Worm (Caenorhabditis elegans): ENCODE results near the gene nhx-3.
"Not testable (repeated sequence)": the region's sequence is repeated elsewhere in the genome, so short reads cannot be mapped to it uniquely, and the experiment has no call there.

Gene nhx-3

DNA sequence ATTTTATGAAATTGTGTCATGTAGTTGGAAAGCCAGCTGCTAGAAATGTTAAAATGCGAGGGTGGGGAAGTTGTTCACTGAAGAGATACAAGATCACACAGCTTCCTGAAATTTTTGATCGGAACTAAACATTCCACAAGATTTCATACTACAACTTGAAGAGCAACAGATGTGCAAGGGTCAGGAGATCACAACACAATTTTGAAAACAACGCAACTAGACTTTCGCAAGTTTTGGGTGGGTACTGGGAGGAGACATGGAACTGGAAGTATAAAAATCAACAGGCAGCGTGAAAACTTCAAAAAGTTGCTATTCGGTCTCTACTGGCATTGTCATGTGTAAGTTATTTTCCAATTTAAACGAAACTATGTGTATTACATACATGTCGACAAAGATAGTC is 6.5 kb upstream of the nhx-3 start, which contains the start of gene F19F10.3:
F19F10.3 (plus strand) TSS at position 301 of the 400 bp plus-strand sequence.
- TF ChIP-seq eyg-1 (tag; optimal IDR thresholded peaks at IDR 0.05) = no peak
- no peak for TF ChIP-seq hlh-8 (tag; optimal IDR thresholded peaks at IDR 0.05)
- no peak for TF ChIP-seq npax-4 (tag; optimal IDR thresholded peaks at IDR 0.05)
- no peak for TF ChIP-seq hlh-6 (tag; optimal IDR thresholded peaks at IDR 0.05)
- TF ChIP-seq ets-4 (tag; optimal IDR thresholded peaks at IDR 0.05) = no peak
- no peak for TF ChIP-seq ceh-22 (tag; optimal IDR thresholded peaks at IDR 0.05)

DNA sequence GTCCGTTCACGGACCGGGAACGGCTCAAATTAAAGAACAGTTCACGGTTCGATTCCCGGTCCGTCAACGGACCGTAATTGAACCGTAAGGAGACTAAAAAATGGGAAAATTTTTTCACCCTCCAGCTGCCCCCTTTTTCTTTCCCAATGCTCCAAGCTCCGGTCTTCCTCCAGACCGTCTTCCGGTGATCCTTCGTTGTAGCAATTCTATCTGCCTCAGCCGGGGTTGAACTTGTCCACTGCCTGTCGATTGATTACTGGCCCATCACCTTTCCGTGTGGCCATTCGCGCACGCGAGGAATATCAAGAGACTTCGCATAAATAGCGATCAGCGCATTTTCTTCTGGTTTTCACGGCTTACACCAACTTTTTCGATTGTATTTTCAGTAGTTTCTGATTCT is 3.2 kb upstream of the nhx-3 start:
- peak; percentile 15 for TF ChIP-seq che-1 (tag; optimal IDR thresholded peaks at IDR 0.05)
- TF ChIP-seq unc-3 (GFP tag; conservative IDR thresholded peaks at IDR 0.05) = 0 out of 2 replicates have a peak, but pooled peaks have one; percentile 25
- TF ChIP-seq unc-3 (tag; optimal IDR thresholded peaks at IDR 0.05) = not testable (repeated sequence)

DNA sequence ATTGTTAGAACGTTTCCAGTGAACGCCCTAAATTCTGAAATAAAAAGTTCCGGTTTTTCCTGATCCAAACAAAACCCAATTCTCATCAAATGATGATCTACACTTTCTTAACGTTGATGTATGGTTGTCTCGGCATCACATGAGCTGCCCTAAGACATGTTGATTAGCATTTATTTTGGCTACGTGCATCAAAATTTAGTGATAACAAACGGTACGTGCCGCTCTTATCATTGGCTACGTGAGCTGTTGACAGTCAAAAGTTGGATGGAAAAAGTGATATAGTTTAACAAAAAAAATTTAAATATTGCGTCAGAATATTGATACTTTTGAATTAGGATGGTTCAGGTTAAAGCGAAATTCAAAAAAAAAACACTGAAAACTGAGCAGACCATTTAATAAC is 2.7 kb upstream of the nhx-3 start:
- peak; percentile 72 for TF ChIP-seq elt-2 (tag; optimal IDR thresholded peaks at IDR 0.05)
- TF ChIP-seq pha-2 (tag; optimal IDR thresholded peaks at IDR 0.05) = no peak
- no peak for TF ChIP-seq zip-5 (tag; optimal IDR thresholded peaks at IDR 0.05)
- TF ChIP-seq T23F11.4 (GFP tag; optimal IDR thresholded peaks at IDR 0.05) = no peak
- no peak for TF ChIP-seq che-1 (tag; optimal IDR thresholded peaks at IDR 0.05)

DNA sequence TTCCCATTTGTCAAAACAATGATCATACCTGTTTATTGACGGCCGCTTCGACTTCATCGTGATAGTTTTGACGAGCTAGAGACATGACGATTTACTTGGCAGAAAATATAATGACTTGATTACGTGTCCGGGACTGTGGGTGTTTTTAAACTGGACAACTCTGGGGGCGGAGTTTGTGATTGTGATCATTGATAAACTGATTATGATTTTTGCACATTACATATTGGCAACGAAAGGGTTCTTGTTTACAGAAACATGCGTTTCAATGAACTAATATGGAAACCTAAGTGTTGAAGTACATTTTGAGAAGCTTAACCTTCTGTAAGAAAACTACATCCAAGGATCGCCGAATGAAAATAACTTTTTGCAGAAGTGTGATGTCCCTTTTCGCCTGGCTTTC is 2.2 kb upstream of the nhx-3 start, which contains the start of gene ftn-1:
ftn-1 (minus strand) TSS at position 101 of the 400 bp plus-strand sequence.
- no peak for TF ChIP-seq ceh-18 (tag; optimal IDR thresholded peaks at IDR 0.05)

DNA sequence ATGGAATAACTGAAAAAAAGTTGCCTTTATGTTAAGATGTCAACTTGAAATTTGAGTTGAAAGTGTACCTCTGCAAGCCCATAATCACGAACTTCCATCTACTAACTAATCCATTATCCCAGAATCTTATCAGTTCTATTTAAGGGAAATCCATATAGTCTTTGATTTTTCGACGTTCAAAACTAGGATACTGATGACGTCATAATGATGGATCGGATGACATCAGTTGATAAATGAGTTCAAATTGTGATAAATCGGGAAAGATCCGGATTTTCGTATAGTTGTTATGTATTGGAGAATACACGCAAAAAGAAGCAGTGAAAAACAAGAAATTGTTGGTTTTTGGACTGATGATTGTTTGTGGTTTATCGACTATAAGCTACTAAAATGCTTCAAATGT is 1.6 kb downstream of the nhx-3 start:
- TF ChIP-seq nhr-11 (tag; optimal IDR thresholded peaks at IDR 0.05) = no peak
- TF ChIP-seq madf-2 (tag; optimal IDR thresholded peaks at IDR 0.05) = no peak
- TF ChIP-seq zip-5 (tag; optimal IDR thresholded peaks at IDR 0.05) = no peak
- no peak for TF ChIP-seq odd-2 (tag; optimal IDR thresholded peaks at IDR 0.05)
- no peak for TF ChIP-seq nhr-232 (tag; optimal IDR thresholded peaks at IDR 0.05)
- TF ChIP-seq ceh-22 (tag; optimal IDR thresholded peaks at IDR 0.05) = no peak

DNA sequence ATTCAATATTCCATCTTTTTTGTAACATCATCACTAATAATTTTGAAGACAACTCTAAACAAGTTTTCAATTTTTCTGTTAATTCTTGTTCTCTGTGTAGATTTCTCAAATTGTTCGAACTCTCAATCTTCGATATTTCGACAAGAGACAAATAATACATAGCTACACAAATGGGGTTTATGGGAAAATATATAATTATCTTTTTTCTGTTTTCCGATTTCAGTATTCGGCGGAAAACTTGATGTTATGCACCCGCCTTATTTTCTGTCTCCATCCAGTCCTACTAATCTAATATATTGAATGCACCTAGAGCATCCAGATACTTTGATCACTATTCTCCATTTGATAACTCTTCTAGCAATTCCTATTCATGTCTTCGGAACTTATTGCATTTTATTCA is 6.3 kb downstream of the nhx-3 start, which contains the start of gene srh-268:
srh-268 (plus strand) TSS at position 301 of the 400 bp plus-strand sequence.
- TF ChIP-seq C08G9.2 (tag; optimal IDR thresholded peaks at IDR 0.05) = no peak
- TF ChIP-seq F13H6.1 (tag; optimal IDR thresholded peaks at IDR 0.05) = no peak
- TF ChIP-seq pag-3 (tag; optimal IDR thresholded peaks at IDR 0.05; ENCODE audit: borderline replicate concordance) = no peak
- TF ChIP-seq unc-3 (GFP tag; conservative IDR thresholded peaks at IDR 0.05) = no peak
- no peak for TF ChIP-seq unc-3 (tag; optimal IDR thresholded peaks at IDR 0.05)
- TF ChIP-seq ztf-16 (tag; optimal IDR thresholded peaks at IDR 0.05) = no peak
- TF ChIP-seq K09A11.1 (tag; optimal IDR thresholded peaks at IDR 0.05; ENCODE audit: insufficient read depth) = no peak
- no peak for TF ChIP-seq pha-4 (tag; optimal IDR thresholded peaks at IDR 0.05)
- no peak for TF ChIP-seq lin-11 (tag; optimal IDR thresholded peaks at IDR 0.05)
- TF ChIP-seq odd-2 (tag; optimal IDR thresholded peaks at IDR 0.05) = no peak
- no peak for TF ChIP-seq nfya-1 (tag; optimal IDR thresholded peaks at IDR 0.05)
- TF ChIP-seq fkh-10 (GFP tag; optimal IDR thresholded peaks at IDR 0.05) = no peak
- no peak for TF ChIP-seq npax-4 (tag; optimal IDR thresholded peaks at IDR 0.05)

DNA sequence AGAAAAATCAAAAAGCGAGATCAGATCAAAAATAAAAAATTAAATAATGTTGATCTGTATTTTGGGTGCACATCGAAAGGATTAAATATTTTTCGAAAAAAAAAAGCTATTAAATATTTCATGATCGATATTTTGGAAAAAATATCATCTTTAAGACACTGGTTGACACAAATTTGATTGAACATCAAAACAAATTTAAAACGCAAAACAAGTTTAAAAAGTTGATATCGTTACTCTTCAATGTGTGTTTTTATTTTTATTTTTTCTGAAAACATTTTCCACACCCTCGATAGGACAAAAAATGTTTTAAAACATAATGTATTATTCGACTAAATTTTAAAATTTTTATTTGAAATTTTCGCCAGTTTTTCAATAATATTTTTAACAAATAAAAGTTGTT is 7.3 kb downstream of the nhx-3 start, which contains the start of gene C54F6.12:
C54F6.12 (minus strand) TSS at position 101 of the 400 bp plus-strand sequence.
- no peak for TF ChIP-seq pag-3 (tag; optimal IDR thresholded peaks at IDR 0.05; ENCODE audit: borderline replicate concordance)
- TF ChIP-seq rnt-1 (tag; optimal IDR thresholded peaks at IDR 0.05) = no peak
- no peak for TF ChIP-seq ceh-6 (GFP tag; optimal IDR thresholded peaks at IDR 0.05)
- TF ChIP-seq elt-4 (tag; optimal IDR thresholded peaks at IDR 0.05) = no peak
- no peak for TF ChIP-seq pros-1 (tag; optimal IDR thresholded peaks at IDR 0.05)
- no peak for TF ChIP-seq nfya-1 (tag; optimal IDR thresholded peaks at IDR 0.05)
- no peak for TF ChIP-seq unc-42 (tag; optimal IDR thresholded peaks at IDR 0.05)
- no peak for TF ChIP-seq ceh-18 (tag; optimal IDR thresholded peaks at IDR 0.05)
- TF ChIP-seq odd-2 (tag; optimal IDR thresholded peaks at IDR 0.05) = no peak
- no peak for TF ChIP-seq ceh-48 (tag; optimal IDR thresholded peaks at IDR 0.05)
- TF ChIP-seq elt-2 (tag; optimal IDR thresholded peaks at IDR 0.05) = no peak
- TF ChIP-seq K02D7.2 (tag; optimal IDR thresholded peaks at IDR 0.05) = no peak
- no peak for TF ChIP-seq fkh-6 (tag; optimal IDR thresholded peaks at IDR 0.05)
- TF ChIP-seq pat-9 (tag; optimal IDR thresholded peaks at IDR 0.05) = no peak
- TF ChIP-seq dmd-4 (tag; optimal IDR thresholded peaks at IDR 0.05; ENCODE audit: borderline replicate concordance) = no peak
- no peak for TF ChIP-seq nhr-11 (tag; optimal IDR thresholded peaks at IDR 0.05)
- no peak for TF ChIP-seq ceh-2 (tag; optimal IDR thresholded peaks at IDR 0.05)
- TF ChIP-seq eyg-1 (tag; optimal IDR thresholded peaks at IDR 0.05) = no peak

Measured in whole organism, late embryonic.